Fruit fly (Drosophila melanogaster): ENCODE data around the gene CG14419.

dm6 chrX:2912581-2912980 lies 26.9 kb upstream of the CG14419 start:
- no peak for TF ChIP-seq vri (GFP tag; optimal IDR thresholded peaks at IDR 0.05)
- TF ChIP-seq ss (GFP tag; optimal IDR thresholded peaks at IDR 0.05), result no peak
- TF ChIP-seq Hr39 (GFP tag; optimal IDR thresholded peaks at IDR 0.05), result no peak
